Worm (Caenorhabditis elegans) whole organism, L3 larva: Measurements from ENCODE around the gene dct-15.

Source experiments
- R02D3.7 ChIP-seq: fragments of 150-350 bp; optimal IDR thresholded peaks from 2 replicates; lab custom pipeline; 2014; ENCODE audit warnings: missing biosample characterization, missing genetic modification characterization
- aly-2 ChIP-seq: fragments of 150-350 bp; optimal IDR thresholded peaks from 2 replicates; lab custom pipeline; 2014; ENCODE audit warnings: missing biosample characterization, missing genetic modification characterization
- egl-27 ChIP-seq: sonication (generic microtip); optimal IDR thresholded peaks from 4 replicates; lab custom pipeline; 2017; ENCODE audit warnings: missing biosample characterization, missing genetic modification reagents, missing genetic modification characterization
- elt-1 ChIP-seq: fragments of 150-350 bp; optimal IDR thresholded peaks from 2 replicates; lab custom pipeline; 2014; ENCODE audit warnings: missing biosample characterization, missing genetic modification characterization
- elt-2 ChIP-seq: sonication (generic microtip); optimal IDR thresholded peaks from 2 replicates; lab custom pipeline; 2016; ENCODE audit warnings: missing genetic modification reagents, mild to moderate bottlenecking, missing genetic modification characterization, missing compliant biosample characterization
- fkh-10 ChIP-seq: sonication (generic microtip); optimal IDR thresholded peaks from 2 replicates; lab custom pipeline; 2017; ENCODE audit warnings: missing biosample characterization, missing genetic modification reagents, missing genetic modification characterization
- mdl-1 ChIP-seq: fragments of 150-350 bp; optimal IDR thresholded peaks from 2 replicates; lab custom pipeline; 2014; ENCODE audit warnings: missing biosample characterization, missing genetic modification characterization
- nhr-237 ChIP-seq: fragments of 150-350 bp; optimal IDR thresholded peaks from 2 replicates; lab custom pipeline; 2014; ENCODE audit warnings: missing biosample characterization, missing genetic modification characterization
- pqm-1 ChIP-seq: fragments of 150-350 bp; optimal IDR thresholded peaks from 2 replicates; lab custom pipeline; 2017; ENCODE audit warnings: missing biosample characterization, missing genetic modification characterization, inconsistent platforms
- snpc-4 ChIP-seq: fragments of 150-350 bp; optimal IDR thresholded peaks from 2 replicates; lab custom pipeline; 2014; ENCODE audit warnings: missing biosample characterization, missing genetic modification characterization

- no peak for TF ChIP-seq elt-1 (tag; lab: Kevin White, UChicago)
- TF ChIP-seq nhr-237 (tag; lab: Kevin White, UChicago) = no peak
- peak; percentile 99 for TF ChIP-seq pqm-1 (tag; lab: Kevin White, UChicago)
- no peak for TF ChIP-seq aly-2 (tag; lab: Kevin White, UChicago)
- TF ChIP-seq mdl-1 (tag; lab: Kevin White, UChicago) = no peak
- no peak for TF ChIP-seq R02D3.7 (tag; lab: Kevin White, UChicago)
- TF ChIP-seq egl-27 (tag; lab: Kevin White, UChicago) = no peak
- TF ChIP-seq fkh-10 = no peak
- TF ChIP-seq elt-2 = peak; percentile 98
- no peak for TF ChIP-seq snpc-4
Observed at ce11 chrIV:9801418-9801817, 9.1 kb downstream of the dct-15 start.
